Worm (Caenorhabditis elegans) whole organism, young adult: ENCODE results near the gene D1014.4.

Experiments used
- B0336.3 ChIP-seq: fragments of 200-800 bp; sonication (Bioruptor generic); IDR thresholded peaks from 2 replicates; pipeline ENCODE4 v1.3.6; 2022; ENCODE audit warnings: missing genetic modification characterization, missing compliant biosample characterization
- C17E4.6 ChIP-seq: fragments of 200-800 bp; sonication (Bioruptor generic); IDR thresholded peaks from 2 replicates; pipeline ENCODE4 v1.3.6; 2022; ENCODE audit warnings: missing genetic modification reagents, missing genetic modification characterization, missing compliant biosample characterization
- D2030.7 ChIP-seq: fragments of 200-800 bp; sonication (Bioruptor generic); IDR thresholded peaks from 2 replicates; pipeline ENCODE4 v1.3.6; 2022; ENCODE audit warnings: missing genetic modification reagents, missing genetic modification characterization, missing compliant biosample characterization
- F49E8.2 ChIP-seq: sonication (generic microtip); optimal IDR thresholded peaks from 3 replicates; lab custom pipeline; 2017; ENCODE audit warnings: missing genetic modification characterization, mild to moderate bottlenecking, missing compliant biosample characterization, antibody characterized with exemption, moderate library complexity; ENCODE audit not compliant: insufficient read depth
- F55B11.4 ChIP-seq: sonication (generic microtip); optimal IDR thresholded peaks from 2 replicates; lab custom pipeline; 2016; ENCODE audit warnings: missing compliant biosample characterization, missing genetic modification characterization, borderline replicate concordance; ENCODE audit not compliant: insufficient read depth
- F57C9.4 ChIP-seq: sonication (generic microtip); optimal IDR thresholded peaks from 2 replicates; lab custom pipeline; 2017; ENCODE audit warnings: mild to moderate bottlenecking, missing genetic modification characterization, missing compliant biosample characterization
- Y53F4B.3 ChIP-seq: fragments of 200-800 bp; sonication (Bioruptor generic); IDR thresholded peaks from 2 replicates; pipeline ENCODE4 v1.3.6; 2022; ENCODE audit warnings: missing genetic modification reagents, missing genetic modification characterization, missing compliant biosample characterization
- Y95B8A.8 ChIP-seq: fragments of 200-800 bp; sonication (Bioruptor generic); IDR thresholded peaks from 2 replicates; pipeline ENCODE4 v1.3.6; 2022; ENCODE audit warnings: missing genetic modification reagents, missing genetic modification characterization, missing compliant biosample characterization
- ama-1 ChIP-seq, 3 experiments: fragments of 150-350 bp in 1 of 3; sonication (generic microtip) in 2 of 3; optimal IDR thresholded peaks; 2 replicates each; lab custom pipeline; 2014 to 2018; ENCODE audit warnings: missing biosample characterization in 2 of 3, missing genetic modification characterization in 2 of 3, missing genetic modification reagents in 2 of 3
- aptf-3 ChIP-seq: fragments of 200-800 bp; sonication (Bioruptor generic); IDR thresholded peaks from 2 replicates; pipeline ENCODE4 v1.3.6; 2022; ENCODE audit warnings: missing genetic modification characterization, missing compliant biosample characterization
- cebp-1 ChIP-seq, 2 experiments: fragments of 200-800 bp in 1 of 2; sonication (Bioruptor generic) in 1 of 2; sonication (generic microtip) in 1 of 2; IDR thresholded peaks in 1 of 2; optimal IDR thresholded peaks in 1 of 2; 2 replicates each; pipeline versions ENCODE4 v1.3.6 to Lab custom; 2017 to 2022; ENCODE audit warnings: missing compliant biosample characterization in 2 of 2, missing genetic modification characterization in 2 of 2, mild to moderate bottlenecking in 1 of 2, missing genetic modification reagents in 1 of 2, moderate library complexity in 1 of 2
- ceh-27 ChIP-seq: fragments of 200-800 bp; sonication (Bioruptor generic); optimal IDR thresholded peaks from 2 replicates; lab custom pipeline; 2018; ENCODE audit warnings: mild to moderate bottlenecking, missing genetic modification characterization, moderate library complexity, missing compliant biosample characterization
- ceh-79 ChIP-seq: sonication (generic microtip); optimal IDR thresholded peaks from 2 replicates; lab custom pipeline; 2017; ENCODE audit warnings: mild to moderate bottlenecking, missing genetic modification characterization, missing compliant biosample characterization
- chd-7 ChIP-seq: sonication (generic microtip); optimal IDR thresholded peaks from 2 replicates; lab custom pipeline; 2016; ENCODE audit warnings: mild to moderate bottlenecking, missing genetic modification characterization, moderate library complexity, missing compliant biosample characterization
- egl-44 ChIP-seq: fragments of 200-800 bp; sonication (Bioruptor generic); IDR thresholded peaks from 2 replicates; pipeline ENCODE4 v1.3.6; 2022; ENCODE audit warnings: missing genetic modification reagents, missing genetic modification characterization, missing compliant biosample characterization
- ekl-4 ChIP-seq: fragments of 200-800 bp; sonication (Bioruptor generic); IDR thresholded peaks from 2 replicates; pipeline ENCODE4 v1.3.6; 2022; ENCODE audit warnings: missing genetic modification reagents, missing genetic modification characterization, missing compliant biosample characterization
- hlh-12 ChIP-seq: sonication (generic microtip); optimal IDR thresholded peaks from 2 replicates; lab custom pipeline; 2016; ENCODE audit warnings: missing genetic modification characterization, missing compliant biosample characterization
- hrde-1 ChIP-seq: sonication (generic microtip); optimal IDR thresholded peaks from 2 replicates; lab custom pipeline; 2016; ENCODE audit warnings: missing genetic modification characterization, mild to moderate bottlenecking, missing compliant biosample characterization, moderate library complexity, missing genotype, missing genetic modification reagents, borderline replicate concordance
- hsf-1 ChIP-seq: fragments of 200-800 bp; sonication (Bioruptor generic); IDR thresholded peaks from 2 replicates; pipeline ENCODE4 v1.3.6; 2022; ENCODE audit warnings: missing genetic modification reagents, missing genetic modification characterization, missing compliant biosample characterization
- lin-26 ChIP-seq: fragments of 200-800 bp; sonication (Bioruptor generic); IDR thresholded peaks from 2 replicates; pipeline ENCODE4 v1.3.6; 2022; ENCODE audit warnings: missing genetic modification reagents, missing genetic modification characterization, missing compliant biosample characterization
- madf-10 ChIP-seq: sonication (generic microtip); optimal IDR thresholded peaks from 2 replicates; lab custom pipeline; 2016; ENCODE audit warnings: mild to moderate bottlenecking, missing genetic modification characterization, missing compliant biosample characterization
- madf-3 ChIP-seq: fragments of 200-800 bp; sonication (Bioruptor generic); IDR thresholded peaks from 2 replicates; pipeline ENCODE4 v1.3.6; 2022; ENCODE audit warnings: missing genetic modification reagents, missing genetic modification characterization, missing compliant biosample characterization
- nfya-1 ChIP-seq: sonication (generic microtip); optimal IDR thresholded peaks from 2 replicates; lab custom pipeline; 2017; ENCODE audit warnings: antibody characterized with exemption, missing compliant biosample characterization, missing genetic modification characterization, borderline replicate concordance; ENCODE audit not compliant: insufficient read depth
- nfyb-1 ChIP-seq: fragments of 200-800 bp; sonication (Bioruptor generic); IDR thresholded peaks from 2 replicates; pipeline ENCODE4 v1.3.6; 2022; ENCODE audit warnings: missing genetic modification reagents, missing genetic modification characterization, missing compliant biosample characterization
- nhr-120 ChIP-seq: fragments of 200-800 bp; sonication (Bioruptor generic); IDR thresholded peaks from 2 replicates; pipeline ENCODE4 v1.3.6; 2022; ENCODE audit warnings: missing genetic modification characterization, missing compliant biosample characterization
- nhr-80 ChIP-seq: sonication (generic microtip); optimal IDR thresholded peaks from 2 replicates; lab custom pipeline; 2016; ENCODE audit warnings: missing genetic modification characterization, missing compliant biosample characterization
- rec-8 ChIP-seq, 2 experiments: sonication (generic microtip); optimal IDR thresholded peaks; 2 replicates each; lab custom pipeline; 2016; ENCODE audit warnings: mild to moderate bottlenecking in 2 of 2, missing genetic modification characterization in 2 of 2, missing genetic modification reagents in 2 of 2, missing genotype in 2 of 2, missing biosample characterization in 1 of 2, missing compliant biosample characterization in 1 of 2, moderate library complexity in 1 of 2
- repo-1 ChIP-seq: sonication (generic microtip); optimal IDR thresholded peaks from 2 replicates; lab custom pipeline; 2017; ENCODE audit warnings: mild to moderate bottlenecking, missing genetic modification characterization, missing compliant biosample characterization
- rpc-1 ChIP-seq, 2 experiments: fragments of 150-350 bp in 1 of 2; sonication (generic microtip) in 1 of 2; optimal IDR thresholded peaks; 2 replicates each; lab custom pipeline; 2014 to 2018; ENCODE audit warnings: missing biosample characterization in 1 of 2, missing genetic modification characterization in 1 of 2, missing genetic modification reagents in 1 of 2, missing genotype in 1 of 2
- tbx-9 ChIP-seq: sonication (generic microtip); optimal IDR thresholded peaks from 2 replicates; lab custom pipeline; 2016; ENCODE audit warnings: borderline replicate concordance, missing genetic modification characterization, inconsistent platforms, missing compliant biosample characterization
- ztf-28 ChIP-seq: fragments of 200-800 bp; sonication (Bioruptor generic); IDR thresholded peaks from 2 replicates; pipeline ENCODE4 v1.3.6; 2022; ENCODE audit warnings: missing genetic modification reagents, missing genetic modification characterization, missing compliant biosample characterization

Gene D1014.4

ce11 chrV:8098239-8098638, 34.8 kb upstream of the D1014.4 start, which contains the start of gene str-145:
str-145 (minus strand) TSS chrV:8098339.
- no peak for TF ChIP-seq nfya-1
- no peak for TF ChIP-seq ceh-27
- TF ChIP-seq egl-44 = no peak
- TF ChIP-seq aptf-3 (GFP tag; lab: Robert Waterston, UW) = no peak
- no peak for TF ChIP-seq B0336.3 (GFP tag; lab: Robert Waterston, UW)
- no peak for TF ChIP-seq D2030.7 (GFP tag; lab: Robert Waterston, UW)
- no peak for TF ChIP-seq madf-3
- no peak for TF ChIP-seq Y53F4B.3 (GFP tag; lab: Robert Waterston, UW)
- no peak for TF ChIP-seq tbx-9 (tag; lab: Kevin White, UChicago)
- no peak for TF ChIP-seq F49E8.2
- no peak for TF ChIP-seq rec-8 (tag; optimal IDR thresholded peaks at IDR 0.05; lab: Kevin White, UChicago)
- TF ChIP-seq ceh-79 (tag; lab: Kevin White, UChicago) = no peak
- no peak for TF ChIP-seq Y95B8A.8 (GFP tag; lab: Robert Waterston, UW)

ce11 chrV:8099306-8099705, 33.7 kb upstream of the D1014.4 start, which contains the start of gene sdz-23:
sdz-23 (plus strand) TSS chrV:8099606.
- TF ChIP-seq tbx-9 (tag; lab: Kevin White, UChicago) (no peak), nhr-80 (tag; lab: Kevin White, UChicago) (no peak), madf-10 (tag; lab: Kevin White, UChicago) (no peak), F57C9.4 (tag; lab: Kevin White, UChicago) (no peak)
- TF ChIP-seq, all 124 proteins: peak for 0

ce11 chrV:8102960-8103359, 30.1 kb upstream of the D1014.4 start, which contains the start of gene str-90:
str-90 (plus strand) TSS chrV:8103260.
- no peak for TF ChIP-seq ekl-4
- TF ChIP-seq hrde-1 (tag; lab: Kevin White, UChicago) = no peak
- TF ChIP-seq repo-1 (tag; lab: Kevin White, UChicago) = no peak
- no peak for TF ChIP-seq nhr-120 (GFP tag; lab: Robert Waterston, UW)
- TF ChIP-seq ztf-28 (GFP tag; lab: Robert Waterston, UW) = no peak
- no peak for TF ChIP-seq chd-7

- TF ChIP-seq F57C9.4 (tag; lab: Kevin White, UChicago) = no peak
- no peak for TF ChIP-seq C17E4.6 (GFP tag; lab: Robert Waterston, UW)
- no peak for TF ChIP-seq lin-26 (GFP tag; lab: Robert Waterston, UW)
- TF ChIP-seq madf-10 (tag; lab: Kevin White, UChicago) = no peak
- no peak for TF ChIP-seq nfyb-1 (GFP tag; lab: Robert Waterston, UW)
- no peak for TF ChIP-seq nhr-80 (tag; lab: Kevin White, UChicago)
- TF ChIP-seq F55B11.4 = no peak
- no peak for TF ChIP-seq hlh-12 (tag; lab: Kevin White, UChicago)
- TF ChIP-seq cebp-1 (GFP tag; IDR thresholded peaks at IDR 0.05; lab: Robert Waterston, UW) = no peak
- no peak for TF ChIP-seq cebp-1 (tag; optimal IDR thresholded peaks at IDR 0.05; lab: Kevin White, UChicago)
- no peak for TF ChIP-seq hsf-1 (GFP tag; lab: Robert Waterston, UW)
- no peak for TF ChIP-seq B0336.3 (GFP tag; lab: Robert Waterston, UW)
- TF ChIP-seq rpc-1 (optimal IDR thresholded peaks at IDR 0.05; lab: Kevin White, UChicago) = no peak
- no peak for TF ChIP-seq rpc-1 (tag; optimal IDR thresholded peaks at IDR 0.05; lab: Kevin White, UChicago)
- TF ChIP-seq ama-1 (optimal IDR thresholded peaks at IDR 0.05; lab: Kevin White, UChicago) = no peak
- TF ChIP-seq ama-1 (GFP tag; optimal IDR thresholded peaks at IDR 0.05; lab: Kevin White, UChicago) = no peak
These were observed 28.6 kb upstream of the D1014.4 start, which contains the start of gene srlf-16 for ce11 chrV:8104473-8104872. srlf-16 (plus strand) TSS chrV:8104773.
